Fruit fly (Drosophila melanogaster) whole organism, embryonic: Measurements from ENCODE around the gene SclB.

Source experiments
- Atf-2 ChIP-seq: fragments of 200-800 bp; sonication (Bioruptor generic); optimal IDR thresholded peaks from 2 replicates; lab custom pipeline; 2016; ENCODE audit warnings: missing biosample characterization, missing genetic modification characterization
- CG10321 ChIP-seq: fragments of 200-800 bp; sonication (Bioruptor generic); IDR thresholded peaks from 2 replicates; pipeline ENCODE4 v1.3.6; 2022; ENCODE audit warnings: missing biosample characterization, missing genetic modification characterization
- CG10431 ChIP-seq: fragments of 200-800 bp; sonication (Bioruptor generic); optimal IDR thresholded peaks from 3 replicates; lab custom pipeline; 2018; ENCODE audit warnings: missing biosample characterization, mild to moderate bottlenecking, missing genetic modification characterization
- CG12769 ChIP-seq: fragments of 200-800 bp; sonication (Bioruptor generic); optimal IDR thresholded peaks from 2 replicates; lab custom pipeline; 2019; ENCODE audit warnings: missing biosample characterization, mild to moderate bottlenecking, missing genetic modification characterization, moderate library complexity
- CG13624 ChIP-seq: fragments of 200-800 bp; sonication (Bioruptor generic); optimal IDR thresholded peaks from 2 replicates; lab custom pipeline; 2016; ENCODE audit warnings: missing biosample characterization, missing genetic modification characterization
- CG15073 ChIP-seq: fragments of 200-800 bp; sonication (Bioruptor generic); optimal IDR thresholded peaks from 2 replicates; lab custom pipeline; 2016; ENCODE audit warnings: missing biosample characterization, missing genetic modification characterization
- CG15696 ChIP-seq: fragments of 200-800 bp; sonication (Bioruptor generic); optimal IDR thresholded peaks from 2 replicates; lab custom pipeline; 2019; ENCODE audit warnings: missing biosample characterization, mild to moderate bottlenecking, missing genetic modification characterization, moderate library complexity
- CG17328 ChIP-seq: fragments of 200-800 bp; sonication (Bioruptor generic); IDR thresholded peaks from 2 replicates; pipeline ENCODE4 v1.3.6; 2022; ENCODE audit warnings: missing biosample characterization, missing genetic modification characterization
- CG17829 ChIP-seq: fragments of 200-800 bp; optimal IDR thresholded peaks from 2 replicates; lab custom pipeline; 2019; ENCODE audit warnings: missing biosample characterization, mild to moderate bottlenecking, missing genetic modification characterization, moderate library complexity
- CG1792 ChIP-seq: fragments of 200-800 bp; sonication (Bioruptor generic); optimal IDR thresholded peaks from 2 replicates; lab custom pipeline; 2016; ENCODE audit warnings: missing biosample characterization, missing genetic modification characterization
- CG18764 ChIP-seq: fragments of 200-800 bp; sonication (Bioruptor generic); optimal IDR thresholded peaks from 3 replicates; lab custom pipeline; 2016; ENCODE audit warnings: missing biosample characterization, missing genetic modification characterization
- CG30403 ChIP-seq: fragments of 200-800 bp; sonication (Bioruptor generic); optimal IDR thresholded peaks from 3 replicates; lab custom pipeline; 2016; ENCODE audit warnings: missing biosample characterization, missing genetic modification characterization
- CG31441 ChIP-seq: fragments of 200-800 bp; sonication (Bioruptor generic); IDR thresholded peaks from 2 replicates; pipeline ENCODE4 v1.3.6; 2022; ENCODE audit warnings: missing biosample characterization, missing genetic modification characterization
- CG33213 ChIP-seq: fragments of 200-800 bp; sonication (Bioruptor generic); optimal IDR thresholded peaks from 3 replicates; lab custom pipeline; 2016; ENCODE audit warnings: missing biosample characterization, missing genetic modification characterization
- CG34422 ChIP-seq: fragments of 200-800 bp; sonication (Bioruptor generic); IDR thresholded peaks from 3 replicates; pipeline ENCODE4 v1.3.6; 2022; ENCODE audit warnings: missing biosample characterization, missing genetic modification characterization
- CG4282 ChIP-seq: fragments of 200-800 bp; sonication (Bioruptor generic); optimal IDR thresholded peaks from 2 replicates; lab custom pipeline; 2016; ENCODE audit warnings: missing biosample characterization, missing genetic modification characterization
- CG4617 ChIP-seq: fragments of 200-800 bp; sonication (Bioruptor generic); optimal IDR thresholded peaks from 3 replicates; lab custom pipeline; 2016; ENCODE audit warnings: missing biosample characterization, missing genetic modification characterization, borderline replicate concordance
- CG4730 ChIP-seq: fragments of 200-800 bp; sonication (Bioruptor generic); IDR thresholded peaks from 2 replicates; pipeline ENCODE4 v1.3.6; 2022; ENCODE audit warnings: missing biosample characterization, missing genetic modification characterization
- CG5180 ChIP-seq: fragments of 200-800 bp; sonication (Bioruptor generic); optimal IDR thresholded peaks from 3 replicates; lab custom pipeline; 2017; ENCODE audit warnings: missing biosample characterization, missing genetic modification characterization, mild to moderate bottlenecking, moderate library complexity, missing genetic modification reagents
- CG5953 ChIP-seq: fragments of 200-800 bp; sonication (Bioruptor generic); IDR thresholded peaks from 2 replicates; pipeline ENCODE4 v1.3.6; 2022; ENCODE audit warnings: missing biosample characterization, missing genetic modification characterization
- CG6765 ChIP-seq: fragments of 200-800 bp; sonication (Bioruptor generic); optimal IDR thresholded peaks from 3 replicates; lab custom pipeline; 2017; ENCODE audit warnings: missing biosample characterization, mild to moderate bottlenecking, missing genetic modification characterization
- CG8765 ChIP-seq: fragments of 200-800 bp; sonication (Bioruptor generic); IDR thresholded peaks from 2 replicates; pipeline ENCODE4 v1.3.6; 2022; ENCODE audit warnings: missing biosample characterization, missing genetic modification characterization
- CG9437 ChIP-seq: fragments of 200-800 bp; sonication (Bioruptor generic); optimal IDR thresholded peaks from 2 replicates; lab custom pipeline; 2018; ENCODE audit warnings: missing biosample characterization, mild to moderate bottlenecking, missing genetic modification characterization
- Camta ChIP-seq: fragments of 200-800 bp; sonication (Bioruptor generic); optimal IDR thresholded peaks from 2 replicates; lab custom pipeline; 2016; ENCODE audit warnings: missing biosample characterization, missing genetic modification characterization
- D19B ChIP-seq: fragments of 200-800 bp; sonication (Bioruptor generic); optimal IDR thresholded peaks from 2 replicates; lab custom pipeline; 2017; ENCODE audit warnings: missing biosample characterization, mild to moderate bottlenecking, missing genetic modification characterization
- Drgx ChIP-seq: fragments of 200-800 bp; sonication (Bioruptor generic); IDR thresholded peaks from 2 replicates; pipeline ENCODE4 v1.3.6; 2022; ENCODE audit warnings: missing biosample characterization, missing genetic modification characterization
- E2f2 ChIP-seq: fragments of 200-800 bp; sonication (Bioruptor generic); IDR thresholded peaks from 2 replicates; pipeline ENCODE4 v1.3.6; 2022; ENCODE audit warnings: missing biosample characterization, missing genetic modification characterization
- Gug ChIP-seq: fragments of 200-800 bp; sonication (Bioruptor generic); IDR thresholded peaks from 4 replicates; pipeline ENCODE4 v1.3.6; 2022; ENCODE audit warnings: missing biosample characterization, missing genetic modification characterization
- Hmx ChIP-seq: fragments of 200-800 bp; sonication (Bioruptor generic); optimal IDR thresholded peaks from 2 replicates; lab custom pipeline; 2016; ENCODE audit warnings: missing biosample characterization, missing genetic modification characterization
- Hr78 ChIP-seq, 2 experiments: fragments of 200-800 bp in 1 of 2; fragments of >200 bp in 1 of 2; sonication (Bioruptor generic) in 1 of 2; optimal IDR thresholded peaks; 2 replicates each; lab custom pipeline; 2017 to 2019; ENCODE audit warnings: missing biosample characterization in 2 of 2, missing genetic modification characterization in 2 of 2, mild to moderate bottlenecking in 1 of 2, moderate library complexity in 1 of 2
- Lpt ChIP-seq: fragments of >200 bp; optimal IDR thresholded peaks from 2 replicates; lab custom pipeline; 2018; ENCODE audit warnings: missing biosample characterization, missing genetic modification characterization
- Med ChIP-seq: fragments of 200-800 bp; sonication (Bioruptor generic); peaks from one replicate; lab custom pipeline; 2016; ENCODE audit warnings: missing biosample characterization, missing genetic modification characterization, mild to moderate bottlenecking, inconsistent platforms, moderate library complexity
- Nf-YC ChIP-seq: fragments of 200-800 bp; optimal IDR thresholded peaks from 3 replicates; lab custom pipeline; 2019; ENCODE audit warnings: missing biosample characterization, mild to moderate bottlenecking, missing genetic modification characterization, moderate library complexity
- Sox102F ChIP-seq: fragments of 200-800 bp; sonication (Bioruptor generic); optimal IDR thresholded peaks from 2 replicates; lab custom pipeline; 2018; ENCODE audit warnings: missing biosample characterization, mild to moderate bottlenecking, missing genetic modification characterization, moderate library complexity
- Sry-β ChIP-seq: fragments of 200-800 bp; sonication (Bioruptor generic); optimal IDR thresholded peaks from 2 replicates; lab custom pipeline; 2018; ENCODE audit warnings: missing biosample characterization, mild to moderate bottlenecking, missing genetic modification characterization, moderate library complexity
- Taf1 ChIP-seq: fragments of 200-800 bp; sonication (Bioruptor generic); IDR thresholded peaks from 2 replicates; pipeline ENCODE4 v1.3.6; 2022; ENCODE audit warnings: missing biosample characterization, missing genetic modification characterization
- ap ChIP-seq: fragments of 200-800 bp; sonication (Bioruptor generic); IDR thresholded peaks from 2 replicates; pipeline ENCODE4 v1.3.6; 2022; ENCODE audit warnings: missing biosample characterization, missing genetic modification characterization
- az2 ChIP-seq: fragments of 200-800 bp; sonication (Bioruptor generic); optimal IDR thresholded peaks from 3 replicates; lab custom pipeline; 2016; ENCODE audit warnings: missing biosample characterization, missing genetic modification characterization
- fd96Cb ChIP-seq: fragments of 200-800 bp; sonication (Bioruptor generic); optimal IDR thresholded peaks from 2 replicates; lab custom pipeline; 2018; ENCODE audit warnings: missing biosample characterization, mild to moderate bottlenecking, missing genetic modification characterization, moderate library complexity
- h ChIP-seq: fragments of >200 bp; optimal IDR thresholded peaks from 2 replicates; lab custom pipeline; 2017
- p53 ChIP-seq: fragments of 200-800 bp; sonication (Bioruptor generic); optimal IDR thresholded peaks from 2 replicates; lab custom pipeline; 2016; ENCODE audit warnings: missing biosample characterization, missing genetic modification characterization
- pan ChIP-seq, 4 experiments: fragments of >200 bp in 3 of 4; fragments of 200-800 bp in 1 of 4; sonication (Bioruptor generic) in 1 of 4; optimal IDR thresholded peaks in 3 of 4; IDR thresholded peaks in 1 of 4; 2 replicates each; pipeline versions ENCODE4 v1.3.6 to Lab custom; 2017 to 2022; ENCODE audit warnings: missing biosample characterization in 2 of 4, missing genetic modification characterization in 2 of 4, mixed read lengths in 1 of 4
- pfk ChIP-seq: fragments of 200-800 bp; sonication (Bioruptor generic); optimal IDR thresholded peaks from 2 replicates; lab custom pipeline; 2018; ENCODE audit warnings: missing biosample characterization, mild to moderate bottlenecking, missing genetic modification characterization, moderate library complexity
- repo ChIP-seq: fragments of 200-800 bp; sonication (Bioruptor generic); optimal IDR thresholded peaks from 2 replicates; lab custom pipeline; 2016; ENCODE audit warnings: missing biosample characterization, missing genetic modification characterization
- ro ChIP-seq: fragments of 200-800 bp; sonication (Bioruptor generic); IDR thresholded peaks from 2 replicates; pipeline ENCODE4 v1.3.6; 2022; ENCODE audit warnings: missing biosample characterization, missing genetic modification characterization
- salm ChIP-seq: fragments of 200-800 bp; sonication (Bioruptor generic); optimal IDR thresholded peaks from 2 replicates; lab custom pipeline; 2018; ENCODE audit warnings: missing biosample characterization, mild to moderate bottlenecking, missing genetic modification characterization
- scrt ChIP-seq: fragments of 200-800 bp; sonication (Bioruptor generic); optimal IDR thresholded peaks from 2 replicates; lab custom pipeline; 2018; ENCODE audit warnings: missing biosample characterization, mild to moderate bottlenecking, missing genetic modification characterization, moderate library complexity
- sima ChIP-seq: fragments of 200-800 bp; sonication (Bioruptor generic); optimal IDR thresholded peaks from 2 replicates; lab custom pipeline; 2016; ENCODE audit warnings: missing biosample characterization, missing genetic modification characterization
- z ChIP-seq: fragments of 200-800 bp; sonication (Bioruptor generic); IDR thresholded peaks from 3 replicates; pipeline ENCODE4 v1.3.6; 2022; ENCODE audit warnings: missing biosample characterization, missing genetic modification characterization
- zfh1 ChIP-seq: fragments of 200-800 bp; sonication (Bioruptor generic); IDR thresholded peaks from 3 replicates; pipeline ENCODE4 v1.3.6; 2022; ENCODE audit warnings: missing biosample characterization, missing genetic modification characterization
- zfh2 ChIP-seq: fragments of 200-800 bp; sonication (Bioruptor generic); optimal IDR thresholded peaks from 2 replicates; lab custom pipeline; 2016; ENCODE audit warnings: missing biosample characterization, missing genetic modification characterization

SclB gene

dm6 chr2L:16817421-16818101, 20.2 kb upstream of the SclB start (continued):
- TF ChIP-seq zfh2 (GFP tag; lab: Kevin White, UChicago) (peak; percentile 26), CG13624 (GFP tag; lab: Kevin White, UChicago) (no peak), Nf-YC (tag; lab: Kevin White, UChicago) (no peak), scrt (GFP tag; lab: Kevin White, UChicago) (no peak), CG17829 (tag; lab: Kevin White, UChicago) (no peak), z (GFP tag; lab: Robert Waterston, UW) (no peak), sima (GFP tag; lab: Kevin White, UChicago) (no peak), CG5953 (GFP tag; lab: Robert Waterston, UW) (no peak), CG1792 (GFP tag; lab: Kevin White, UChicago) (peak; percentile 8), Atf-2 (no peak), pan (optimal IDR thresholded peaks at IDR 0.05; lab: Kevin White, UChicago) (no peak), pan (GFP tag; optimal IDR thresholded peaks at IDR 0.05 in 1 of 2, IDR thresholded peaks at IDR 0.05 in 1 of 2) (no peak), Camta (peak; percentile 3), Sry-β (no peak), CG4282 (no peak), CG6765 (no peak), Med (GFP tag; lab: Kevin White, UChicago) (peak; percentile 91), CG4617 (GFP tag; lab: Kevin White, UChicago) (no peak), Hr78 (GFP tag; optimal IDR thresholded peaks at IDR 0.05; lab: Kevin White, UChicago) (no peak), D19B (GFP tag; lab: Kevin White, UChicago) (no peak), CG12769 (tag; lab: Kevin White, UChicago) (peak; percentile 45), Taf1 (no peak), pfk (GFP tag; lab: Kevin White, UChicago) (no peak), h (lab: Kevin White, UChicago) (no peak), CG15073 (GFP tag; lab: Kevin White, UChicago) (no peak), salm (tag; lab: Kevin White, UChicago) (no peak), Hmx (GFP tag; lab: Kevin White, UChicago) (no peak), CG30403 (peak; percentile 8), CG9437 (GFP tag; lab: Kevin White, UChicago) (no peak), CG34422 (GFP tag; lab: Robert Waterston, UW) (no peak), CG4730 (GFP tag; lab: Robert Waterston, UW) (no peak), CG33213 (no peak), CG15696 (no peak), CG10431 (GFP tag; lab: Kevin White, UChicago) (peak; percentile 44), Sox102F (peak; percentile 32), az2 (no peak), fd96Cb (tag; lab: Kevin White, UChicago) (no peak), CG5180 (GFP tag; lab: Kevin White, UChicago) (no peak), Gug (no peak), CG8765 (no peak), ap (no peak), CG18764 (GFP tag; lab: Kevin White, UChicago) (no peak), Lpt (no peak), E2f2 (GFP tag; lab: Robert Waterston, UW) (no peak), repo (no peak), CG17328 (GFP tag; lab: Robert Waterston, UW) (0 out of 2 replicates have a peak, but pooled peaks have one; percentile 30), CG31441 (GFP tag; lab: Robert Waterston, UW) (0 out of 2 replicates have a peak, but pooled peaks have one; percentile 15), Drgx (GFP tag; lab: Robert Waterston, UW) (no peak), CG10321 (GFP tag; lab: Robert Waterston, UW) (no peak), ro (GFP tag; lab: Robert Waterston, UW) (no peak), p53 (GFP tag; lab: Kevin White, UChicago) (no peak), zfh1 (GFP tag; lab: Robert Waterston, UW) (peak; percentile 41; the same call in 1 of the 3 replicates)
